Worm (Caenorhabditis elegans) whole organism, midembryonic: ENCODE measurements around the gene aakg-3.

Experiments
- T22C8.4 ChIP-seq: fragments of 200-800 bp; sonication (Bioruptor generic); IDR thresholded peaks from 2 replicates; pipeline ENCODE4 v1.3.6; 2022; ENCODE audit warnings: missing genetic modification characterization, missing compliant biosample characterization
- cog-1 ChIP-seq: sonication (generic microtip); optimal IDR thresholded peaks from 2 replicates; lab custom pipeline; 2016; ENCODE audit warnings: missing genetic modification characterization, missing compliant biosample characterization
- flt-1 ChIP-seq: fragments of 200-800 bp; sonication (Bioruptor generic); IDR thresholded peaks from 2 replicates; pipeline ENCODE4 v1.3.6; 2022; ENCODE audit warnings: missing genetic modification characterization, missing compliant biosample characterization
- klf-2 ChIP-seq: fragments of 200-800 bp; sonication (Bioruptor generic); conservative IDR thresholded peaks from 2 replicates; pipeline ENCODE4 v1.3.6; 2022; ENCODE audit warnings: missing genetic modification reagents, missing genetic modification characterization, missing compliant biosample characterization
- med-1 ChIP-seq: sonication (generic microtip); optimal IDR thresholded peaks from 2 replicates; lab custom pipeline; 2017; ENCODE audit warnings: missing genetic modification characterization, mild to moderate bottlenecking, missing compliant biosample characterization, antibody characterized with exemption, missing genetic modification reagents; ENCODE audit not compliant: insufficient read depth
- ref-1 ChIP-seq: fragments of 200-800 bp; sonication (Bioruptor generic); conservative IDR thresholded peaks from 2 replicates; pipeline ENCODE4 v1.3.6; 2022; ENCODE audit warnings: missing genetic modification reagents, missing genetic modification characterization, missing compliant biosample characterization
- tab-1 ChIP-seq: fragments of 200-800 bp; sonication (Bioruptor generic); IDR thresholded peaks from 2 replicates; pipeline ENCODE4 v1.3.6; 2022; ENCODE audit warnings: missing genetic modification characterization, missing compliant biosample characterization
- ztf-23 ChIP-seq: fragments of 200-800 bp; sonication (Bioruptor generic); IDR thresholded peaks from 2 replicates; pipeline ENCODE4 v1.3.6; 2022; ENCODE audit warnings: missing genetic modification reagents, missing genetic modification characterization, missing compliant biosample characterization
- ztf-29 ChIP-seq: fragments of 200-800 bp; sonication (Bioruptor generic); IDR thresholded peaks from 2 replicates; pipeline ENCODE4 v1.3.6; 2022; ENCODE audit warnings: missing genetic modification reagents, missing genetic modification characterization, missing compliant biosample characterization

Gene aakg-3

DNA sequence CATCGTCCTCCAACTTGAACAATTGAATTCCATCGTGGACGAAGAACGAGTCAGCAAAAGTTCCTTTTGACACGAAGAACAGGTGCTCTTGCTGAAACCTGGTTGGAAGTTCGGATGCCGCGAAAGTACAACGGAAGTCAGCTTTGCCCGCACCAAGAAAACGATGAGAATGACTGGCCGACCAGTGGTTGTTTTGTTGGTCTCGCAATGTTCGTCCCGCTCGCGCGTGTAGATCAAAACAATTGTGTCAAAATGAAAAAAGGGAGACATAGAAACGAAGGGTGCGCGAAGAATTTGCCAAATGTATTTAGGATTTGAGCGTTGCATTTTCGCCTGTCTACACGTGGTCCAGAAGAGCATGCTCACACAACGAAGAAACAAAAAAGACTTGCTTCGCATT lies 52.8 kb downstream of the aakg-3 start, which contains the start of gene M02F4.1:
Gene M02F4.1, minus strand, starts transcription at position 101 of the 400 bp plus-strand sequence.
- no peak for TF ChIP-seq klf-2 (GFP tag; lab: Robert Waterston, UW)
- TF ChIP-seq cog-1 (tag; lab: Kevin White, UChicago) = no peak
- no peak for TF ChIP-seq ztf-29 (GFP tag; lab: Robert Waterston, UW)
- no peak for TF ChIP-seq flt-1
- no peak for TF ChIP-seq tab-1 (GFP tag; lab: Robert Waterston, UW)
- no peak for TF ChIP-seq med-1 (GFP tag; lab: Kevin White, UChicago)
- TF ChIP-seq ref-1 (GFP tag; lab: Robert Waterston, UW) = no peak
- TF ChIP-seq T22C8.4 (GFP tag; lab: Robert Waterston, UW) = no peak
- TF ChIP-seq ztf-23 = no peak
